Fruit fly (Drosophila melanogaster) whole organism, embryonic: ENCODE data around the gene CG13386.

ENCODE experiments used
- Ada2b ChIP-seq: fragments of 200-800 bp; sonication (Bioruptor generic); IDR thresholded peaks from 2 replicates; pipeline ENCODE4 v1.3.6; 2022; ENCODE audit warnings: missing biosample characterization, missing genetic modification characterization
- BEAF-32 ChIP-seq: fragments of 200-800 bp; sonication (Bioruptor generic); optimal IDR thresholded peaks from 3 replicates; lab custom pipeline; 2017; ENCODE audit warnings: missing biosample characterization, missing genetic modification characterization, mild to moderate bottlenecking, moderate library complexity, missing genetic modification reagents
- CG11560 ChIP-seq: fragments of 200-800 bp; sonication (Bioruptor generic); IDR thresholded peaks from 3 replicates; pipeline ENCODE4 v1.3.6; 2022; ENCODE audit warnings: missing biosample characterization, missing genetic modification characterization
- CG13287 ChIP-seq: fragments of 200-800 bp; sonication (Bioruptor generic); IDR thresholded peaks from 2 replicates; pipeline ENCODE4 v1.3.6; 2022; ENCODE audit warnings: missing biosample characterization, missing genetic modification characterization; ENCODE audit not compliant: partially characterized antibody
- CG14441 ChIP-seq: fragments of 200-800 bp; sonication (Bioruptor generic); IDR thresholded peaks from 2 replicates; pipeline ENCODE4 v1.3.6; 2022; ENCODE audit warnings: missing biosample characterization, missing genetic modification characterization
- CG15269 ChIP-seq: fragments of 200-800 bp; sonication (Bioruptor generic); optimal IDR thresholded peaks from 2 replicates; lab custom pipeline; 2018; ENCODE audit warnings: missing biosample characterization, mild to moderate bottlenecking, missing genetic modification characterization, moderate library complexity
- CG15514 ChIP-seq: fragments of 200-800 bp; sonication (Bioruptor generic); optimal IDR thresholded peaks from 3 replicates; lab custom pipeline; 2017; ENCODE audit warnings: missing biosample characterization, missing genetic modification characterization, mild to moderate bottlenecking, moderate library complexity, missing genetic modification reagents
- CG1602 ChIP-seq: fragments of 200-800 bp; sonication (Bioruptor generic); optimal IDR thresholded peaks from 3 replicates; lab custom pipeline; 2016; ENCODE audit warnings: missing biosample characterization, missing genetic modification characterization
- CG17568 ChIP-seq: fragments of 200-800 bp; sonication (Bioruptor generic); optimal IDR thresholded peaks from 2 replicates; lab custom pipeline; 2018; ENCODE audit warnings: missing biosample characterization, mild to moderate bottlenecking, missing genetic modification characterization, moderate library complexity
- CG18476 ChIP-seq: fragments of 200-800 bp; sonication (Bioruptor generic); optimal IDR thresholded peaks from 2 replicates; lab custom pipeline; 2016; ENCODE audit warnings: missing biosample characterization, mild to moderate bottlenecking, missing genetic modification characterization
- CG2116 ChIP-seq: fragments of 200-800 bp; sonication (Bioruptor generic); optimal IDR thresholded peaks from 3 replicates; lab custom pipeline; 2018; ENCODE audit warnings: missing biosample characterization, mild to moderate bottlenecking, missing genetic modification characterization
- CG2875 ChIP-seq: fragments of 200-800 bp; sonication (Bioruptor generic); optimal IDR thresholded peaks from 2 replicates; lab custom pipeline; 2017; ENCODE audit warnings: missing biosample characterization, mild to moderate bottlenecking, missing genetic modification characterization, missing genetic modification reagents
- CG31224 ChIP-seq: fragments of 200-800 bp; sonication (Bioruptor generic); IDR thresholded peaks from 2 replicates; pipeline ENCODE4 v1.3.6; 2022; ENCODE audit warnings: missing biosample characterization, missing genetic modification characterization
- CG33213 ChIP-seq: fragments of 200-800 bp; sonication (Bioruptor generic); optimal IDR thresholded peaks from 3 replicates; lab custom pipeline; 2016; ENCODE audit warnings: missing biosample characterization, missing genetic modification characterization
- CG43689 ChIP-seq: fragments of 200-800 bp; sonication (Bioruptor generic); IDR thresholded peaks from 2 replicates; pipeline ENCODE4 v1.3.6; 2022; ENCODE audit warnings: missing biosample characterization, missing genetic modification characterization
- CG4730 ChIP-seq: fragments of 200-800 bp; sonication (Bioruptor generic); IDR thresholded peaks from 2 replicates; pipeline ENCODE4 v1.3.6; 2022; ENCODE audit warnings: missing biosample characterization, missing genetic modification characterization
- CG4820 ChIP-seq: fragments of 200-800 bp; sonication (Bioruptor generic); optimal IDR thresholded peaks from 3 replicates; lab custom pipeline; 2016; ENCODE audit warnings: missing biosample characterization, missing genetic modification characterization
- CG5180 ChIP-seq: fragments of 200-800 bp; sonication (Bioruptor generic); optimal IDR thresholded peaks from 3 replicates; lab custom pipeline; 2017; ENCODE audit warnings: missing biosample characterization, missing genetic modification characterization, mild to moderate bottlenecking, moderate library complexity, missing genetic modification reagents
- CG5245 ChIP-seq: fragments of 200-800 bp; sonication (Bioruptor generic); optimal IDR thresholded peaks from 3 replicates; lab custom pipeline; 2016; ENCODE audit warnings: missing biosample characterization, missing genetic modification characterization
- CG6683 ChIP-seq: fragments of 200-800 bp; sonication (Bioruptor generic); optimal IDR thresholded peaks from 2 replicates; lab custom pipeline; 2017; ENCODE audit warnings: missing biosample characterization, mild to moderate bottlenecking, missing genetic modification characterization, missing genetic modification reagents
- CG7928 ChIP-seq: fragments of 200-800 bp; sonication (Bioruptor generic); optimal IDR thresholded peaks from 2 replicates; lab custom pipeline; 2017; ENCODE audit warnings: missing biosample characterization, mild to moderate bottlenecking, missing genetic modification characterization
- CG8089 ChIP-seq: fragments of 200-800 bp; sonication (Bioruptor generic); optimal IDR thresholded peaks from 3 replicates; lab custom pipeline; 2016; ENCODE audit warnings: missing biosample characterization, missing genetic modification characterization
- CG8765 ChIP-seq: fragments of 200-800 bp; sonication (Bioruptor generic); IDR thresholded peaks from 2 replicates; pipeline ENCODE4 v1.3.6; 2022; ENCODE audit warnings: missing biosample characterization, missing genetic modification characterization
- CG9817 ChIP-seq: fragments of 200-800 bp; sonication (Bioruptor generic); optimal IDR thresholded peaks from 2 replicates; lab custom pipeline; 2018; ENCODE audit warnings: missing biosample characterization, mild to moderate bottlenecking, missing genetic modification characterization, moderate library complexity
- Dfd ChIP-seq, 2 experiments: fragments of >200 bp; optimal IDR thresholded peaks; 2 replicates each; lab custom pipeline; 2017; ENCODE audit warnings: missing biosample characterization in 2 of 2, missing genetic modification characterization in 2 of 2
- HmgZ ChIP-seq: fragments of 200-800 bp; sonication (Bioruptor generic); optimal IDR thresholded peaks from 2 replicates; lab custom pipeline; 2018; ENCODE audit warnings: missing biosample characterization, mild to moderate bottlenecking, missing genetic modification characterization
- Hmr ChIP-seq: fragments of 200-800 bp; sonication (Bioruptor generic); optimal IDR thresholded peaks from 3 replicates; lab custom pipeline; 2017; ENCODE audit warnings: mild to moderate bottlenecking, missing biosample characterization, missing genetic modification reagents, missing genetic modification characterization
- TFAM ChIP-seq: fragments of 200-800 bp; sonication (Bioruptor generic); optimal IDR thresholded peaks from 2 replicates; lab custom pipeline; 2017; ENCODE audit warnings: missing biosample characterization, missing genetic modification characterization, inconsistent platforms
- Xbp1 ChIP-seq: fragments of 200-800 bp; sonication (Bioruptor generic); optimal IDR thresholded peaks from 3 replicates; lab custom pipeline; 2016; ENCODE audit warnings: missing biosample characterization, mild to moderate bottlenecking, missing genetic modification characterization
- abd-A ChIP-seq: fragments of 200-800 bp; sonication (Bioruptor generic); optimal IDR thresholded peaks from 3 replicates; lab custom pipeline; 2019; ENCODE audit warnings: missing biosample characterization, mild to moderate bottlenecking, missing genetic modification characterization, moderate library complexity
- bcd ChIP-seq: fragments of 200-800 bp; sonication (Bioruptor generic); optimal IDR thresholded peaks from 2 replicates; lab custom pipeline; 2017; ENCODE audit warnings: missing biosample characterization, mild to moderate bottlenecking, missing genetic modification characterization
- cato ChIP-seq: fragments of 200-800 bp; sonication (Bioruptor generic); optimal IDR thresholded peaks from 2 replicates; lab custom pipeline; 2016; ENCODE audit warnings: missing biosample characterization, missing genetic modification characterization, borderline replicate concordance
- dimm ChIP-seq: fragments of 200-800 bp; sonication (Bioruptor generic); IDR thresholded peaks from 2 replicates; pipeline ENCODE4 v1.3.6; 2022; ENCODE audit warnings: missing biosample characterization, missing genetic modification characterization
- disco-r ChIP-seq: fragments of 200-800 bp; sonication (Bioruptor generic); optimal IDR thresholded peaks from 2 replicates; lab custom pipeline; 2016; ENCODE audit warnings: missing biosample characterization, missing genetic modification characterization
- esg ChIP-seq: fragments of 200-800 bp; sonication (Bioruptor generic); conservative IDR thresholded peaks from 2 replicates; pipeline ENCODE4 v1.3.6; 2022; ENCODE audit warnings: missing biosample characterization, missing genetic modification characterization
- ftz-f1 ChIP-seq: fragments of 200-800 bp; sonication (Bioruptor generic); optimal IDR thresholded peaks from 2 replicates; lab custom pipeline; 2016; ENCODE audit warnings: missing biosample characterization, missing genetic modification characterization
- gcm2 ChIP-seq: fragments of 200-800 bp; sonication (Bioruptor generic); optimal IDR thresholded peaks from 2 replicates; lab custom pipeline; 2016; ENCODE audit warnings: missing biosample characterization, missing genetic modification characterization
- gem ChIP-seq: fragments of 200-800 bp; sonication (Bioruptor generic); optimal IDR thresholded peaks from 2 replicates; lab custom pipeline; 2019; ENCODE audit warnings: missing biosample characterization, mild to moderate bottlenecking, missing genetic modification characterization, moderate library complexity
- grn ChIP-seq: fragments of 200-800 bp; sonication (Bioruptor generic); optimal IDR thresholded peaks from 3 replicates; lab custom pipeline; 2017; ENCODE audit warnings: missing biosample characterization, missing genetic modification characterization
- gsb-n ChIP-seq: fragments of 200-800 bp; sonication (Bioruptor generic); optimal IDR thresholded peaks from 3 replicates; lab custom pipeline; 2018; ENCODE audit warnings: missing biosample characterization, mild to moderate bottlenecking, missing genetic modification characterization
- ham ChIP-seq: fragments of 200-800 bp; sonication (Bioruptor generic); IDR thresholded peaks from 2 replicates; pipeline ENCODE4 v1.3.6; 2022; ENCODE audit warnings: missing biosample characterization, missing genetic modification characterization
- hkb ChIP-seq, 2 experiments: fragments of 200-800 bp in 1 of 2; fragments of >200 bp in 1 of 2; sonication (Bioruptor generic) in 1 of 2; IDR thresholded peaks in 1 of 2; optimal IDR thresholded peaks in 1 of 2; 2 replicates each; pipeline versions ENCODE4 v1.3.6 to Lab custom; 2017 to 2022; ENCODE audit warnings: missing biosample characterization in 1 of 2, missing genetic modification characterization in 1 of 2
- inv ChIP-seq: fragments of 200-800 bp; sonication (Bioruptor generic); IDR thresholded peaks from 2 replicates; pipeline ENCODE4 v1.3.6; 2022; ENCODE audit warnings: missing biosample characterization, missing genetic modification characterization; ENCODE audit not compliant: partially characterized antibody
- luna ChIP-seq: fragments of 200-800 bp; sonication (Bioruptor generic); optimal IDR thresholded peaks from 2 replicates; lab custom pipeline; 2016; ENCODE audit warnings: missing biosample characterization, missing genetic modification characterization
- schlank ChIP-seq: fragments of 200-800 bp; sonication (Bioruptor generic); optimal IDR thresholded peaks from 2 replicates; lab custom pipeline; 2018; ENCODE audit warnings: missing biosample characterization, mild to moderate bottlenecking, missing genetic modification characterization
- trem ChIP-seq: fragments of 200-800 bp; optimal IDR thresholded peaks from 3 replicates; lab custom pipeline; 2019; ENCODE audit warnings: missing biosample characterization, mild to moderate bottlenecking, missing genetic modification characterization, moderate library complexity
- tx ChIP-seq: fragments of 200-800 bp; sonication (Bioruptor generic); optimal IDR thresholded peaks from 2 replicates; lab custom pipeline; 2016; ENCODE audit warnings: missing biosample characterization, missing genetic modification characterization
- wor ChIP-seq: fragments of 200-800 bp; sonication (Bioruptor generic); IDR thresholded peaks from 2 replicates; pipeline ENCODE4 v1.3.6; 2022; ENCODE audit warnings: missing biosample characterization, missing genetic modification characterization

The CG13386 gene

dm6 chr2L:8403286-8404270 is 4.8 kb downstream of the CG13386 start, which contains the start of gene emb (continued):
- TF ChIP-seq Dfd (GFP tag; optimal IDR thresholded peaks at IDR 0.05; lab: Kevin White, UChicago) (no peak), grn (no peak), disco-r (GFP tag; lab: Kevin White, UChicago) (peak; percentile 34), CG5180 (GFP tag; lab: Kevin White, UChicago) (peak; percentile 94), CG7928 (GFP tag; lab: Kevin White, UChicago) (peak; percentile 93), cato (GFP tag; lab: Kevin White, UChicago) (peak; percentile 13), CG17568 (GFP tag; lab: Kevin White, UChicago) (no peak), tx (GFP tag; lab: Kevin White, UChicago) (peak; percentile 44), gcm2 (peak; percentile 26), CG15514 (GFP tag; lab: Kevin White, UChicago) (peak; percentile 91), wor (no peak), abd-A (no peak), CG2116 (peak; percentile 100), CG13287 (GFP tag; lab: Robert Waterston, UW) (peak; percentile 93), BEAF-32 (GFP tag; lab: Kevin White, UChicago) (peak; percentile 91), hkb (optimal IDR thresholded peaks at IDR 0.05; lab: Kevin White, UChicago) (no peak), hkb (GFP tag; IDR thresholded peaks at IDR 0.05; lab: Robert Waterston, UW) (no peak), CG33213 (GFP tag; lab: Kevin White, UChicago) (peak; percentile 89), CG6683 (GFP tag; lab: Kevin White, UChicago) (no peak), Ada2b (GFP tag; lab: Robert Waterston, UW) (no peak), ham (no peak), CG4820 (GFP tag; lab: Kevin White, UChicago) (peak; percentile 48), bcd (GFP tag; lab: Kevin White, UChicago) (peak; percentile 68), TFAM (no peak), ftz-f1 (GFP tag; lab: Kevin White, UChicago) (peak; percentile 19), Xbp1 (peak; percentile 45), CG18476 (GFP tag; lab: Kevin White, UChicago) (peak; percentile 41), dimm (no peak), luna (GFP tag; lab: Kevin White, UChicago) (no peak), CG43689 (GFP tag; lab: Robert Waterston, UW) (no peak), CG1602 (GFP tag; lab: Kevin White, UChicago) (peak; percentile 33), Hmr (GFP tag; lab: Kevin White, UChicago) (peak; percentile 80), inv (GFP tag; lab: Robert Waterston, UW) (peak; percentile 90), CG31224 (GFP tag; lab: Robert Waterston, UW) (no peak), CG15269 (no peak), gem (tag; lab: Kevin White, UChicago) (no peak), CG9817 (tag; lab: Kevin White, UChicago) (peak; percentile 29), schlank (no peak), CG8765 (GFP tag; lab: Robert Waterston, UW) (no peak), CG11560 (tag; lab: Robert Waterston, UW) (peak; percentile 99), CG4730 (GFP tag; lab: Robert Waterston, UW) (no peak), HmgZ (tag; lab: Kevin White, UChicago) (peak; percentile 66), gsb-n (tag; lab: Kevin White, UChicago) (no peak), trem (peak; percentile 68), CG5245 (GFP tag; lab: Kevin White, UChicago) (no peak), CG14441 (GFP tag; lab: Robert Waterston, UW) (peak; percentile 30; the same call in 1 of the 2 replicates), CG8089 (peak; percentile 43), CG2875 (GFP tag; lab: Kevin White, UChicago) (no peak), esg (GFP tag; lab: Robert Waterston, UW) (no peak)
